Fruit fly (Drosophila melanogaster): ENCODE measurements around the gene Dnai2.

DNA sequence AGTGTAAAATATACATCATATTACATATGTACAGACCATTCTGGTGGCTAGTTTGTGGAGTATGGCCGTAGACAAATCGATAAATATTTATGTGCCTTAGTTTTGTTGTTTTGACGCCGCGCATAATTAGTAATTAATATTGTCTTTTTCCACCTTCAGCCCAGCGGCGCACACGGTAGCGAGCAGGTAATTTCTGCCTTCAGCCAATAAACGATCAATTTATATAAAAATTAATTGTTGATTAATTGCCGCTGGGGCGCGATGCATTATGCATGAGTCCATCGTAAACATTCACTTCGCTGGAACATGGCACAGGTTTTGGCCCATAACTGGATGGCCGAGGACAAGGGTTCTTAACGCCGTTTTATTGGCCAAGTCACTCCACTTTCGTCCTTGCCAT is 18.2 kb upstream of the Dnai2 start:
- no peak for TF ChIP-seq usp (GFP tag; optimal IDR thresholded peaks at IDR 0.05)
- no peak for TF ChIP-seq OdsH (GFP tag; optimal IDR thresholded peaks at IDR 0.05)
- TF ChIP-seq CrebA (GFP tag; optimal IDR thresholded peaks at IDR 0.05; ENCODE audit: borderline replicate concordance), result no peak
- TF ChIP-seq Sp1 (GFP tag; optimal IDR thresholded peaks at IDR 0.05), result no peak
- TF ChIP-seq Dfd (GFP tag; optimal IDR thresholded peaks at IDR 0.05), result no peak
- TF ChIP-seq Hnf4 (GFP tag; optimal IDR thresholded peaks at IDR 0.05), result no peak
- TF ChIP-seq woc (GFP tag; optimal IDR thresholded peaks at IDR 0.05), result no peak
- TF ChIP-seq psq (GFP tag; optimal IDR thresholded peaks at IDR 0.05), result no peak
- no peak for TF ChIP-seq pan (optimal IDR thresholded peaks at IDR 0.05)
- TF ChIP-seq fru (GFP tag; optimal IDR thresholded peaks at IDR 0.05), result no peak
- no peak for TF ChIP-seq tai (GFP tag; optimal IDR thresholded peaks at IDR 0.05)
